Fruit fly (Drosophila melanogaster): ENCODE results near the gene Pits.

Pits gene

DNA sequence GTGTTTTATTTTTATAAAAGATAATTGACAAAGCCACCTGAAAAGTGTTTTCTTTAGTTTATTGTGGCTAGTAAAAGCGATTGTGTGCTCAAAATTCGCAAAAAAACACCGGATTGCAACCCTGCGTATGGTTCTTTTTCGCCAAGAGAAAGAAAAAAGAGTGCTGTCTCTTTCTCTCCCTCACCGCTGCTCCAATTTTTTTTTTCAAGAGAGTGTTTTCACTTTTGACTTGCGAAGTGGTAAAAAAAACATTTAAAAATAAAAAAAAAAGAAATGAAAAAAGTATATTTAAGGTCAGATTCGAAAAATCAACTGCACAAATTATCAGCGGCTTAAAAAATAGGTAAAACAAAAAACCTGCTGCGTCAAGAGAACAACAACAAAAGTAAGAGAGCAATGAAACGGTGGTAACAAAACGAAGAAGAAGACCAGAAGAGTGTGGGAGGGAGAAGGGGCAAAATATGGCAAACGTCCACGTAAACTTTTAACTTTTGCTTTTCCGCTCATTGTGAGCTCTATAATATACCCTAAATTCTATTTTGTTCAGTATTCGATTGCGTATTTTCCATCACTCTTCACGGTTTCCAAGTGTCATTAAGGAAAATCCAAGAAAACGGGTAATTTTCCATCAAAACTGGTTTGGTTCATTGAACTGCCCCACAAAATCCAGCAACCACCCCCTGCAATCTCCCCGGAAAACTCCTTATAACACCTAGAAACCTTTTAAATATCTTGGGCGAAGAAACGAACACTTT is 13.5 kb upstream of the Pits start:
- TF ChIP-seq rgr (GFP tag; optimal IDR thresholded peaks at IDR 0.05): peak; percentile 73
- no peak for TF ChIP-seq GATAd (GFP tag; optimal IDR thresholded peaks at IDR 0.05)
- no peak for TF ChIP-seq Dif (GFP tag; optimal IDR thresholded peaks at IDR 0.05; ENCODE audit: partially characterized antibody)
- peak; percentile 95 for TF ChIP-seq Sp1 (GFP tag; optimal IDR thresholded peaks at IDR 0.05)
- TF ChIP-seq N (GFP tag; optimal IDR thresholded peaks at IDR 0.05): no peak
- TF ChIP-seq CG9705 (GFP tag; optimal IDR thresholded peaks at IDR 0.05): no peak
- no peak for TF ChIP-seq Hr83 (GFP tag; optimal IDR thresholded peaks at IDR 0.05; ENCODE audit: poor library complexity, severe bottlenecking)
- TF ChIP-seq Abd-B (GFP tag; optimal IDR thresholded peaks at IDR 0.05): no peak
- TF ChIP-seq sv (GFP tag; optimal IDR thresholded peaks at IDR 0.05): no peak
- TF ChIP-seq dmrt93B (GFP tag; optimal IDR thresholded peaks at IDR 0.05): no peak
- TF ChIP-seq dsf (GFP tag; optimal IDR thresholded peaks at IDR 0.05; ENCODE audit: borderline replicate concordance): no peak
- TF ChIP-seq sage (GFP tag; optimal IDR thresholded peaks at IDR 0.05): no peak
- TF ChIP-seq Dfd (GFP tag; optimal IDR thresholded peaks at IDR 0.05): no peak
- no peak for TF ChIP-seq Mio (GFP tag; optimal IDR thresholded peaks at IDR 0.05)
- TF ChIP-seq Hr78 (GFP tag; optimal IDR thresholded peaks at IDR 0.05): no peak
- TF ChIP-seq usp (GFP tag; optimal IDR thresholded peaks at IDR 0.05): no peak
- TF ChIP-seq Vsx2 (GFP tag; optimal IDR thresholded peaks at IDR 0.05; ENCODE audit: partially characterized antibody): peak; percentile 72
- no peak for TF ChIP-seq pan (optimal IDR thresholded peaks at IDR 0.05)
- TF ChIP-seq ey (GFP tag; optimal IDR thresholded peaks at IDR 0.05): no peak
- TF ChIP-seq br (GFP tag; optimal IDR thresholded peaks at IDR 0.05): peak; percentile 31
- TF ChIP-seq dl (GFP tag; optimal IDR thresholded peaks at IDR 0.05; ENCODE audit: insufficient read depth in 1 of 2, partially characterized antibody in 2 of 2): no peak
- no peak for TF ChIP-seq foxo (GFP tag; optimal IDR thresholded peaks at IDR 0.05)
- no peak for TF ChIP-seq OdsH (GFP tag; optimal IDR thresholded peaks at IDR 0.05)
- TF ChIP-seq HLH106 (tag; optimal IDR thresholded peaks at IDR 0.05): peak; percentile 4
- TF ChIP-seq fru (GFP tag; optimal IDR thresholded peaks at IDR 0.05): no peak
- TF ChIP-seq Rel (GFP tag; optimal IDR thresholded peaks at IDR 0.05): peak; percentile 4
- peak; percentile 63 for TF ChIP-seq Rel (tag; optimal IDR thresholded peaks at IDR 0.05)
- TF ChIP-seq woc (GFP tag; optimal IDR thresholded peaks at IDR 0.05): no peak
- no peak for TF ChIP-seq tai (GFP tag; optimal IDR thresholded peaks at IDR 0.05)
- no peak for TF ChIP-seq Hnf4 (GFP tag; optimal IDR thresholded peaks at IDR 0.05)
- TF ChIP-seq psq (GFP tag; optimal IDR thresholded peaks at IDR 0.05): peak; percentile 14
- peak; percentile 36 for TF ChIP-seq Jra (GFP tag; optimal IDR thresholded peaks at IDR 0.05)
- TF ChIP-seq lola (GFP tag; optimal IDR thresholded peaks at IDR 0.05): no peak
- TF ChIP-seq h (GFP tag; optimal IDR thresholded peaks at IDR 0.05): peak; percentile 12
- TF ChIP-seq brk (GFP tag; optimal IDR thresholded peaks at IDR 0.05): no peak
- no peak for TF ChIP-seq CrebA (GFP tag; optimal IDR thresholded peaks at IDR 0.05; ENCODE audit: borderline replicate concordance)
- TF ChIP-seq Myc (optimal IDR thresholded peaks at IDR 0.05): no peak
- no peak for TF ChIP-seq jim (GFP tag; optimal IDR thresholded peaks at IDR 0.05)
- TF ChIP-seq CG32264 (GFP tag; optimal IDR thresholded peaks at IDR 0.05): peak; percentile 46

dm6 chrX:12595610-12596336 is 12.8 kb upstream of the Pits start, which contains the start of the genes CG1824 and Sec16:
CG1824 (minus strand) TSS chrX:12595624.
Sec16 (plus strand) TSS chrX:12596047.
- TF ChIP-seq fru (GFP tag; optimal IDR thresholded peaks at IDR 0.05) (no peak), Myc (optimal IDR thresholded peaks at IDR 0.05) (no peak), sv (GFP tag; optimal IDR thresholded peaks at IDR 0.05) (peak; percentile 19), rgr (GFP tag; optimal IDR thresholded peaks at IDR 0.05) (peak; percentile 26), tai (GFP tag; optimal IDR thresholded peaks at IDR 0.05) (no peak), Vsx2 (GFP tag; optimal IDR thresholded peaks at IDR 0.05; ENCODE audit: partially characterized antibody) (peak; percentile 96), GATAd (GFP tag; optimal IDR thresholded peaks at IDR 0.05) (no peak), Dfd (GFP tag; optimal IDR thresholded peaks at IDR 0.05) (no peak), CG9705 (GFP tag; optimal IDR thresholded peaks at IDR 0.05) (peak; percentile 30), Dif (GFP tag; optimal IDR thresholded peaks at IDR 0.05; ENCODE audit: partially characterized antibody) (no peak), Hr83 (GFP tag; optimal IDR thresholded peaks at IDR 0.05; ENCODE audit: poor library complexity, severe bottlenecking) (peak; percentile 34), Abd-B (GFP tag; optimal IDR thresholded peaks at IDR 0.05) (no peak), dmrt93B (GFP tag; optimal IDR thresholded peaks at IDR 0.05) (peak; percentile 54), psq (GFP tag; optimal IDR thresholded peaks at IDR 0.05) (peak; percentile 37), foxo (GFP tag; optimal IDR thresholded peaks at IDR 0.05) (peak in 1 of 2 experiments; percentile 61), pan (optimal IDR thresholded peaks at IDR 0.05) (no peak), dsf (GFP tag; optimal IDR thresholded peaks at IDR 0.05; ENCODE audit: borderline replicate concordance) (no peak), Jra (GFP tag; optimal IDR thresholded peaks at IDR 0.05) (no peak), ey (GFP tag; optimal IDR thresholded peaks at IDR 0.05) (peak; percentile 12), h (GFP tag; optimal IDR thresholded peaks at IDR 0.05) (no peak), brk (GFP tag; optimal IDR thresholded peaks at IDR 0.05) (no peak), br (GFP tag; optimal IDR thresholded peaks at IDR 0.05) (no peak), Mio (GFP tag; optimal IDR thresholded peaks at IDR 0.05) (no peak), Hr78 (GFP tag; optimal IDR thresholded peaks at IDR 0.05) (no peak), lola (GFP tag; optimal IDR thresholded peaks at IDR 0.05) (no peak), N (GFP tag; optimal IDR thresholded peaks at IDR 0.05) (no peak), usp (GFP tag; optimal IDR thresholded peaks at IDR 0.05) (no peak), Hnf4 (GFP tag; optimal IDR thresholded peaks at IDR 0.05) (no peak), Rel (GFP tag; optimal IDR thresholded peaks at IDR 0.05) (no peak), Rel (tag; optimal IDR thresholded peaks at IDR 0.05) (no peak), Sp1 (GFP tag; optimal IDR thresholded peaks at IDR 0.05) (peak; percentile 28), woc (GFP tag; optimal IDR thresholded peaks at IDR 0.05) (peak; percentile 27), HLH106 (tag; optimal IDR thresholded peaks at IDR 0.05) (peak; percentile 66)
